Fruit fly (Drosophila melanogaster) whole organism, embryonic: ENCODE measurements around the gene COX6B.

Experiments
- Adf1 ChIP-seq: fragments of 200-800 bp; sonication (Bioruptor generic); IDR thresholded peaks from 2 replicates; pipeline ENCODE4 v1.3.6; 2022; ENCODE audit warnings: missing biosample characterization, missing genetic modification characterization
- CG10543 ChIP-seq: fragments of 200-800 bp; sonication (Bioruptor generic); optimal IDR thresholded peaks from 3 replicates; lab custom pipeline; 2017; ENCODE audit warnings: missing biosample characterization, mild to moderate bottlenecking, missing genetic modification characterization, moderate library complexity
- CG11085 ChIP-seq: fragments of 200-800 bp; sonication (Bioruptor generic); IDR thresholded peaks from 2 replicates; pipeline ENCODE4 v1.3.6; 2022; ENCODE audit warnings: missing biosample characterization, missing genetic modification characterization
- CG1233 ChIP-seq: fragments of 200-800 bp; sonication (Bioruptor generic); optimal IDR thresholded peaks from 4 replicates; lab custom pipeline; 2018; ENCODE audit warnings: missing biosample characterization, mild to moderate bottlenecking, missing genetic modification characterization
- CG12769 ChIP-seq: fragments of 200-800 bp; sonication (Bioruptor generic); optimal IDR thresholded peaks from 2 replicates; lab custom pipeline; 2019; ENCODE audit warnings: missing biosample characterization, mild to moderate bottlenecking, missing genetic modification characterization, moderate library complexity
- CG13123 ChIP-seq: fragments of 200-800 bp; sonication (Bioruptor generic); optimal IDR thresholded peaks from 2 replicates; lab custom pipeline; 2016; ENCODE audit warnings: missing biosample characterization, missing genetic modification characterization
- CG13894 ChIP-seq: fragments of 200-800 bp; sonication (Bioruptor generic); optimal IDR thresholded peaks from 3 replicates; lab custom pipeline; 2018; ENCODE audit warnings: missing biosample characterization, mild to moderate bottlenecking, missing genetic modification characterization, moderate library complexity
- CG17802 ChIP-seq: fragments of 200-800 bp; sonication (Bioruptor generic); optimal IDR thresholded peaks from 2 replicates; lab custom pipeline; 2018; ENCODE audit warnings: missing biosample characterization, mild to moderate bottlenecking, missing genetic modification characterization, moderate library complexity
- CG2120 ChIP-seq: fragments of 200-800 bp; sonication (Bioruptor generic); optimal IDR thresholded peaks from 3 replicates; lab custom pipeline; 2016; ENCODE audit warnings: missing biosample characterization, missing genetic modification characterization
- CG30020 ChIP-seq: fragments of 200-800 bp; optimal IDR thresholded peaks from 2 replicates; lab custom pipeline; 2019; ENCODE audit warnings: missing biosample characterization, mild to moderate bottlenecking, missing genetic modification characterization, moderate library complexity
- CG32767 ChIP-seq: fragments of 200-800 bp; sonication (Bioruptor generic); IDR thresholded peaks from 2 replicates; pipeline ENCODE4 v1.3.6; 2022; ENCODE audit warnings: missing biosample characterization, missing genetic modification characterization
- CG33213 ChIP-seq: fragments of 200-800 bp; sonication (Bioruptor generic); optimal IDR thresholded peaks from 3 replicates; lab custom pipeline; 2016; ENCODE audit warnings: missing biosample characterization, missing genetic modification characterization
- CG34224 ChIP-seq: fragments of 200-800 bp; sonication (Bioruptor generic); IDR thresholded peaks from 3 replicates; pipeline ENCODE4 v1.3.6; 2022; ENCODE audit warnings: missing biosample characterization, missing genetic modification characterization; ENCODE audit not compliant: partially characterized antibody
- CG4360 ChIP-seq: fragments of 200-800 bp; sonication (Bioruptor generic); IDR thresholded peaks from 2 replicates; pipeline ENCODE4 v1.3.6; 2022; ENCODE audit warnings: missing biosample characterization, missing genetic modification characterization
- CG5180 ChIP-seq: fragments of 200-800 bp; sonication (Bioruptor generic); optimal IDR thresholded peaks from 3 replicates; lab custom pipeline; 2017; ENCODE audit warnings: missing biosample characterization, missing genetic modification characterization, mild to moderate bottlenecking, moderate library complexity, missing genetic modification reagents
- CG8281 ChIP-seq: fragments of 200-800 bp; sonication (Bioruptor generic); optimal IDR thresholded peaks from 2 replicates; lab custom pipeline; 2018; ENCODE audit warnings: missing biosample characterization, mild to moderate bottlenecking, missing genetic modification characterization, moderate library complexity
- CG8478 ChIP-seq: fragments of >200 bp; optimal IDR thresholded peaks from 2 replicates; lab custom pipeline; 2018
- Deaf1 ChIP-seq: fragments of 200-800 bp; optimal IDR thresholded peaks from 3 replicates; lab custom pipeline; 2019; ENCODE audit warnings: missing biosample characterization, mild to moderate bottlenecking, missing genetic modification characterization, moderate library complexity
- Dfd ChIP-seq, 2 experiments: fragments of >200 bp; optimal IDR thresholded peaks; 2 replicates each; lab custom pipeline; 2017; ENCODE audit warnings: missing biosample characterization in 2 of 2, missing genetic modification characterization in 2 of 2
- Eip74EF ChIP-seq, 2 experiments: fragments of 200-800 bp in 1 of 2; fragments of >200 bp in 1 of 2; sonication (Bioruptor generic) in 1 of 2; optimal IDR thresholded peaks; 2 replicates each; lab custom pipeline; 2017 to 2019; ENCODE audit warnings: missing biosample characterization in 2 of 2, missing genetic modification characterization in 2 of 2, mild to moderate bottlenecking in 1 of 2, moderate library complexity in 1 of 2
- HLH3B ChIP-seq: fragments of 200-800 bp; sonication (Bioruptor generic); IDR thresholded peaks from 2 replicates; pipeline ENCODE4 v1.3.6; 2022; ENCODE audit warnings: missing biosample characterization, missing genetic modification characterization
- HmgZ ChIP-seq: fragments of 200-800 bp; sonication (Bioruptor generic); optimal IDR thresholded peaks from 2 replicates; lab custom pipeline; 2018; ENCODE audit warnings: missing biosample characterization, mild to moderate bottlenecking, missing genetic modification characterization
- Hr39 ChIP-seq: fragments of >200 bp; optimal IDR thresholded peaks from 2 replicates; lab custom pipeline; 2017
- MBD-R2 ChIP-seq: fragments of 200-800 bp; sonication (Bioruptor generic); IDR thresholded peaks from 2 replicates; pipeline ENCODE4 v1.3.6; 2022; ENCODE audit warnings: missing biosample characterization, missing genetic modification characterization
- Med ChIP-seq: fragments of 200-800 bp; sonication (Bioruptor generic); peaks from one replicate; lab custom pipeline; 2016; ENCODE audit warnings: missing biosample characterization, missing genetic modification characterization, mild to moderate bottlenecking, inconsistent platforms, moderate library complexity
- Myb ChIP-seq: fragments of 200-800 bp; sonication (Bioruptor generic); optimal IDR thresholded peaks from 2 replicates; lab custom pipeline; 2016; ENCODE audit warnings: missing biosample characterization, missing genetic modification characterization
- NC2α ChIP-seq: fragments of 200-800 bp; sonication (Bioruptor generic); optimal IDR thresholded peaks from 2 replicates; lab custom pipeline; 2016; ENCODE audit warnings: missing biosample characterization, missing genetic modification characterization
- Sin3A ChIP-seq: fragments of >200 bp; optimal IDR thresholded peaks from 2 replicates; lab custom pipeline; 2018
- Trl ChIP-seq, 3 experiments: fragments of >200 bp in 2 of 3; fragments of 200-800 bp in 1 of 3; sonication (Bioruptor generic) in 1 of 3; optimal IDR thresholded peaks; 2 replicates in 1 of 3; 3 replicates in 2 of 3; lab custom pipeline; 2016 to 2017; ENCODE audit warnings: missing biosample characterization in 1 of 3, missing genetic modification characterization in 1 of 3
- YL-1 ChIP-seq: fragments of 200-800 bp; sonication (Bioruptor generic); optimal IDR thresholded peaks from 3 replicates; lab custom pipeline; 2017; ENCODE audit warnings: missing biosample characterization, mild to moderate bottlenecking, missing genetic modification characterization
- cg ChIP-seq: fragments of 200-800 bp; sonication (Bioruptor generic); optimal IDR thresholded peaks from 3 replicates; lab custom pipeline; 2019; ENCODE audit warnings: missing biosample characterization, mild to moderate bottlenecking, missing genetic modification characterization, moderate library complexity
- chinmo ChIP-seq: fragments of 200-800 bp; sonication (Bioruptor generic); IDR thresholded peaks from 4 replicates; pipeline ENCODE4 v1.3.6; 2022; ENCODE audit warnings: missing biosample characterization, missing genetic modification characterization; ENCODE audit not compliant: partially characterized antibody
- crol ChIP-seq: fragments of 200-800 bp; sonication (Bioruptor generic); IDR thresholded peaks from 2 replicates; pipeline ENCODE4 v1.3.6; 2022; ENCODE audit warnings: missing biosample characterization, missing genetic modification characterization
- ewg ChIP-seq: fragments of 200-800 bp; sonication (Bioruptor generic); optimal IDR thresholded peaks from 3 replicates; lab custom pipeline; 2017; ENCODE audit warnings: mild to moderate bottlenecking, missing biosample characterization, missing genetic modification reagents, missing genetic modification characterization
- grau ChIP-seq: fragments of 200-800 bp; optimal IDR thresholded peaks from 3 replicates; lab custom pipeline; 2019; ENCODE audit warnings: missing biosample characterization, mild to moderate bottlenecking, missing genetic modification characterization, moderate library complexity
- gro ChIP-seq: fragments of 200-800 bp; sonication (Bioruptor generic); optimal IDR thresholded peaks from 2 replicates; lab custom pipeline; 2016; ENCODE audit warnings: missing biosample characterization, missing genetic modification characterization
- gt ChIP-seq: fragments of 200-800 bp; sonication (Bioruptor generic); IDR thresholded peaks from 2 replicates; pipeline ENCODE4 v1.3.6; 2022; ENCODE audit warnings: missing biosample characterization, missing genetic modification characterization
- ham ChIP-seq: fragments of 200-800 bp; sonication (Bioruptor generic); IDR thresholded peaks from 2 replicates; pipeline ENCODE4 v1.3.6; 2022; ENCODE audit warnings: missing biosample characterization, missing genetic modification characterization
- ken ChIP-seq: fragments of 200-800 bp; sonication (Bioruptor generic); IDR thresholded peaks from 3 replicates; pipeline ENCODE4 v1.3.6; 2022; ENCODE audit warnings: missing biosample characterization, missing genetic modification characterization
- mam ChIP-seq: fragments of 200-800 bp; sonication (Bioruptor generic); optimal IDR thresholded peaks from 3 replicates; lab custom pipeline; 2016; ENCODE audit warnings: missing biosample characterization, missing genetic modification characterization
- pfk ChIP-seq: fragments of 200-800 bp; sonication (Bioruptor generic); optimal IDR thresholded peaks from 2 replicates; lab custom pipeline; 2018; ENCODE audit warnings: missing biosample characterization, mild to moderate bottlenecking, missing genetic modification characterization, moderate library complexity
- ssp ChIP-seq: fragments of 200-800 bp; sonication (Bioruptor generic); IDR thresholded peaks from 2 replicates; pipeline ENCODE4 v1.3.6; 2022; ENCODE audit warnings: missing biosample characterization, missing genetic modification characterization
- twi ChIP-seq: fragments of 200-800 bp; optimal IDR thresholded peaks from 2 replicates; lab custom pipeline; 2019; ENCODE audit warnings: missing biosample characterization, mild to moderate bottlenecking, missing genetic modification characterization, moderate library complexity
- unc-4 ChIP-seq: fragments of 200-800 bp; sonication (Bioruptor generic); IDR thresholded peaks from 2 replicates; pipeline ENCODE4 v1.3.6; 2022; ENCODE audit warnings: missing biosample characterization, missing genetic modification characterization; ENCODE audit not compliant: partially characterized antibody
- vfl ChIP-seq: fragments of 200-800 bp; sonication (Bioruptor generic); optimal IDR thresholded peaks from 2 replicates; lab custom pipeline; 2016; ENCODE audit warnings: missing biosample characterization, missing genetic modification characterization
- wdn ChIP-seq: fragments of 200-800 bp; sonication (Bioruptor generic); IDR thresholded peaks from 2 replicates; pipeline ENCODE4 v1.3.6; 2022; ENCODE audit warnings: missing biosample characterization, missing genetic modification characterization
- zen2 ChIP-seq: fragments of 200-800 bp; sonication (Bioruptor generic); IDR thresholded peaks from 3 replicates; pipeline ENCODE4 v1.3.6; 2022; ENCODE audit warnings: missing biosample characterization, missing genetic modification characterization; ENCODE audit not compliant: partially characterized antibody

Gene COX6B

DNA sequence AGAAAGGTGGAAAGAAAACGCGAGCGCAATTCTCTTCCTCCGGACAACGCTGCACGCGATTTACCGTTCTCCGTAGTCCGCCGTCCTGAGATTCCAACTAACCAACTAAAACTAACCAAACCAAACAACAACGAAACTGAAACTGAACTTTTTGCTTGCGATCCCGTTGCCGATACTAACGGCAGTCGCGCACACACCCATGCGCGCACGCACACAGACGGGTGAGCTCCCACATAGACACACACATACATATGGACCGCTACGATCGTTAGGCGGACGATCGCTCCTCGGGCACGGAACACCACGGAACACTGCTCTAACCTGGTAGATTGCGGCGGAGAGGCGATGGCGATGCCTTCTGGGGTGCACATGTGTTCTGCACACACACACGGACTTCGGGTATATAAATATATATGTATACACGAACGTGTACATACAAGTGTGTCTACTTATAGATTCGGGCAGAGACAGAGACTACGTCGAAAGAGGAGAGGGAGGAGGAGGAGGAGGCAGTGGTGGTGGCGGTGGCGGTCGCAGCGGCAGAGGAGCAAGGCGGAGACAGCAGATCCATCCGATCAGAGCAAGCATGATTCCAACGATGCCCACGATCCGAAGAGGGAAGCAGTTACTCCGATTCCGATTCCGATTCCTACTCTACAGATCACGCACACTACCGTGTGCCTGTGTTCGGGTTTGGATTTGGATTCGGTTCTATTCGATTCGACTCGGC, 31.1 kb downstream of the COX6B start, which contains the start of gene meso18E:
meso18E (minus strand) TSS at position 148 of the 730 bp plus-strand sequence.
- 0 out of 4 replicates have a peak, but pooled peaks have one; percentile 7 for TF ChIP-seq chinmo (GFP tag; lab: Robert Waterston, UW)
- no peak for TF ChIP-seq CG13123 (GFP tag; lab: Kevin White, UChicago)
- TF ChIP-seq crol (GFP tag; lab: Robert Waterston, UW), result peak; percentile 91
- no peak for TF ChIP-seq CG13894 (tag; lab: Kevin White, UChicago)
- peak in 1 of 2 experiments; percentile 1 for TF ChIP-seq Dfd (GFP tag; optimal IDR thresholded peaks at IDR 0.05; lab: Kevin White, UChicago)
- peak; percentile 65 for TF ChIP-seq Adf1
- TF ChIP-seq CG8281, result no peak
- TF ChIP-seq pfk (GFP tag; lab: Kevin White, UChicago), result peak; percentile 53
- peak; percentile 97 for TF ChIP-seq Hr39 (lab: Kevin White, UChicago)
- peak; percentile 69 for TF ChIP-seq CG10543 (GFP tag; lab: Kevin White, UChicago)
- peak; percentile 68 for TF ChIP-seq CG8478
- peak in 1 of 2 experiments; percentile 48 for TF ChIP-seq Trl (optimal IDR thresholded peaks at IDR 0.05; lab: Kevin White, UChicago)
- no peak for TF ChIP-seq Trl (GFP tag; optimal IDR thresholded peaks at IDR 0.05; lab: Kevin White, UChicago)
- peak; percentile 86 for TF ChIP-seq CG12769 (tag; lab: Kevin White, UChicago)
- peak; percentile 95 for TF ChIP-seq Deaf1 (tag; lab: Kevin White, UChicago)
- TF ChIP-seq CG32767, result peak; percentile 19; the same call in 1 of the 2 replicates
- TF ChIP-seq CG5180 (GFP tag; lab: Kevin White, UChicago), result peak; percentile 18
- TF ChIP-seq CG1233 (GFP tag; lab: Kevin White, UChicago), result no peak
- TF ChIP-seq gt, result no peak
- TF ChIP-seq vfl (GFP tag; lab: Kevin White, UChicago), result no peak
- no peak for TF ChIP-seq mam (GFP tag; lab: Kevin White, UChicago)
- peak; percentile 91 for TF ChIP-seq twi (tag; lab: Kevin White, UChicago)
- TF ChIP-seq cg (GFP tag; lab: Kevin White, UChicago), result peak; percentile 85
- TF ChIP-seq, all 482 proteins: peak for 15

DNA sequence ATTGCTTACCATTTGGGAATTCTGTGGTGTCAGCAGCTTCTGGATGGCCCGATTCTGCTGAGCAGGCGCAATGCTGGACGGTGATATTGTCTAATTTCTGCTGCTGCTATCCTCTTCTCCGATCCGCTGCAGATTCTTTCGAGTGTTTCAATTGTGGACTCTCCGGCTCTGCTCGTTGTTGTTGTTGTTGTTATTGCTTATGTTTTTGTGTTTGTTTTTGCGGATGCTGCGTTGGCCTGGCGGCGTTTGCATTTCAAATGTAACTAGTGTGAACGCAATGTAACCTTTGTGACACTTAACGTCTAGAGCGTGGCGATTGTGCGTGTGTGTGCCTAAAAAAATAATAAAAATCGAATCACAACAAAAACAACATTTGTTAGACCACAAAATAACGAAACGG, 32.2 kb downstream of the COX6B start:
- TF ChIP-seq ssp (GFP tag; lab: Robert Waterston, UW) (0 out of 2 replicates have a peak, but pooled peaks have one; percentile 25), CG17802 (tag; lab: Kevin White, UChicago) (peak; percentile 52), CG11085 (GFP tag; lab: Robert Waterston, UW) (no peak), CG4360 (GFP tag; lab: Robert Waterston, UW) (peak; percentile 83), ham (GFP tag; lab: Robert Waterston, UW) (no peak), wdn (no peak), CG30020 (tag; lab: Kevin White, UChicago) (peak; percentile 28)

dm6 chrX:19704083-19704482, 40.1 kb downstream of the COX6B start, which contains the start of the genes CG14230 and CG14232:
TSS of gene CG14230 (plus strand) at chrX:19704176.
TSS of gene CG14232 (minus strand) at chrX:19704259.
- TF ChIP-seq ewg (GFP tag; lab: Kevin White, UChicago) (peak; percentile 26), Sin3A (peak; percentile 84), ken (GFP tag; lab: Robert Waterston, UW) (no peak), Myb (GFP tag; lab: Kevin White, UChicago) (peak; percentile 22), MBD-R2 (GFP tag; lab: Robert Waterston, UW) (peak; percentile 88), CG34224 (GFP tag; lab: Robert Waterston, UW) (peak; percentile 56; the same call in 2 of the 3 replicates), Med (GFP tag; lab: Kevin White, UChicago) (peak; percentile 86), HLH3B (no peak), grau (tag; lab: Kevin White, UChicago) (peak; percentile 17), zen2 (GFP tag; lab: Robert Waterston, UW) (no peak), HmgZ (tag; lab: Kevin White, UChicago) (peak; percentile 17), Eip74EF (GFP tag; optimal IDR thresholded peaks at IDR 0.05; lab: Kevin White, UChicago) (no peak), NC2α (GFP tag; lab: Kevin White, UChicago) (no peak), CG33213 (GFP tag; lab: Kevin White, UChicago) (peak; percentile 16), CG2120 (peak; percentile 42), YL-1 (GFP tag; lab: Kevin White, UChicago) (peak; percentile 87), unc-4 (GFP tag; lab: Robert Waterston, UW) (0 out of 2 replicates have a peak, but pooled peaks have one; percentile 15), gro (GFP tag; lab: Kevin White, UChicago) (peak; percentile 8)
